Worm (Caenorhabditis elegans) whole organism, L4 larva: ENCODE measurements around the gene odr-7.
A peak's percentile ranks its signal among the peaks of the same experiment; 100 is the strongest.

Source experiments
- Y48G9A.11 ChIP-seq: fragments of 200-800 bp; sonication (Bioruptor generic); IDR thresholded peaks from 2 replicates; pipeline ENCODE4 v1.3.6; 2022; ENCODE audit warnings: missing genetic modification reagents, missing genetic modification characterization, missing compliant biosample characterization
- Y75B8A.6 ChIP-seq: fragments of 200-800 bp; sonication (Bioruptor generic); IDR thresholded peaks from 2 replicates; pipeline ENCODE4 v1.3.6; 2022; ENCODE audit warnings: missing genetic modification reagents, missing genetic modification characterization, missing compliant biosample characterization
- ceh-20 ChIP-seq: fragments of 200-800 bp; sonication (Bioruptor generic); IDR thresholded peaks from 2 replicates; pipeline ENCODE4 v1.3.6; 2022; ENCODE audit warnings: missing genetic modification reagents, missing genetic modification characterization, missing compliant biosample characterization
- ceh-44 ChIP-seq: fragments of 200-800 bp; sonication (Bioruptor generic); IDR thresholded peaks from 2 replicates; pipeline ENCODE4 v1.3.6; 2022; ENCODE audit warnings: missing genetic modification reagents, missing genetic modification characterization, missing compliant biosample characterization
- ceh-82 ChIP-seq: sonication (generic microtip); optimal IDR thresholded peaks from 2 replicates; lab custom pipeline; 2017; ENCODE audit warnings: missing biosample characterization, missing genetic modification characterization
- daf-16 ChIP-seq, 3 experiments: sonication (generic microtip); optimal IDR thresholded peaks; 2 replicates each; lab custom pipeline; 2016 to 2017; ENCODE audit warnings: missing genetic modification characterization in 3 of 3, missing genetic modification reagents in 3 of 3, mild to moderate bottlenecking in 2 of 3, missing compliant biosample characterization in 2 of 3, missing biosample characterization in 1 of 3, moderate library complexity in 1 of 3
- hlh-11 ChIP-seq: fragments of 200-800 bp; sonication (Bioruptor generic); optimal IDR thresholded peaks from 2 replicates; lab custom pipeline; 2018; ENCODE audit warnings: mild to moderate bottlenecking, missing genetic modification characterization, missing compliant biosample characterization
- lin-13 ChIP-seq: fragments of 150-350 bp; optimal IDR thresholded peaks from 2 replicates; lab custom pipeline; 2014; ENCODE audit warnings: missing biosample characterization, missing genetic modification reagents, missing genetic modification characterization
- lin-38 ChIP-seq: fragments of 200-800 bp; sonication (Bioruptor generic); IDR thresholded peaks from 2 replicates; pipeline ENCODE4 v1.3.6; 2022; ENCODE audit warnings: missing genetic modification reagents, missing genetic modification characterization, missing compliant biosample characterization
- lir-3 ChIP-seq: sonication (generic microtip); optimal IDR thresholded peaks from 2 replicates; lab custom pipeline; 2016; ENCODE audit warnings: mild to moderate bottlenecking, missing genetic modification characterization, missing compliant biosample characterization
- madf-5 ChIP-seq, 2 experiments: fragments of 200-800 bp; sonication (Bioruptor generic); IDR thresholded peaks; 2 replicates each; pipeline ENCODE4 v1.3.6; 2022; ENCODE audit warnings: missing compliant biosample characterization in 2 of 2, missing genetic modification characterization in 2 of 2
- mdl-1 ChIP-seq, 2 experiments: fragments of 150-350 bp in 1 of 2; sonication (generic microtip) in 1 of 2; optimal IDR thresholded peaks; 2 replicates each; lab custom pipeline; 2014 to 2017; ENCODE audit warnings: missing biosample characterization in 2 of 2, missing genetic modification characterization in 2 of 2
- mdt-29 ChIP-seq: fragments of 200-800 bp; sonication (Bioruptor generic); IDR thresholded peaks from 2 replicates; pipeline ENCODE4 v1.3.6; 2022; ENCODE audit warnings: missing genetic modification reagents, missing genetic modification characterization, missing compliant biosample characterization
- mxl-3 ChIP-seq: fragments of 200-800 bp; sonication (Bioruptor generic); optimal IDR thresholded peaks from 2 replicates; lab custom pipeline; 2018; ENCODE audit warnings: mild to moderate bottlenecking, missing genetic modification characterization, missing compliant biosample characterization
- nhr-28 ChIP-seq: fragments of 150-350 bp; optimal IDR thresholded peaks from 2 replicates; lab custom pipeline; 2014; ENCODE audit warnings: missing biosample characterization, missing genetic modification characterization
- nhr-77 ChIP-seq: fragments of 150-350 bp; optimal IDR thresholded peaks from 2 replicates; lab custom pipeline; 2014; ENCODE audit warnings: missing biosample characterization, missing genetic modification characterization
- pqm-1 ChIP-seq: sonication (generic microtip); optimal IDR thresholded peaks from 2 replicates; lab custom pipeline; 2017; ENCODE audit warnings: missing biosample characterization, missing genetic modification characterization
- saeg-2 ChIP-seq: fragments of 200-800 bp; sonication (Bioruptor generic); IDR thresholded peaks from 2 replicates; pipeline ENCODE4 v1.3.6; 2022; ENCODE audit warnings: missing genetic modification reagents, missing genetic modification characterization, missing compliant biosample characterization
- sdz-12 ChIP-seq: fragments of 200-800 bp; sonication (Bioruptor generic); optimal IDR thresholded peaks from 2 replicates; lab custom pipeline; 2018; ENCODE audit warnings: mild to moderate bottlenecking, missing genetic modification characterization, missing compliant biosample characterization
- spr-3 ChIP-seq: fragments of 200-800 bp; sonication (Bioruptor generic); optimal IDR thresholded peaks from 2 replicates; lab custom pipeline; 2018; ENCODE audit warnings: mild to moderate bottlenecking, missing genetic modification characterization, missing compliant biosample characterization

The odr-7 gene

DNA sequence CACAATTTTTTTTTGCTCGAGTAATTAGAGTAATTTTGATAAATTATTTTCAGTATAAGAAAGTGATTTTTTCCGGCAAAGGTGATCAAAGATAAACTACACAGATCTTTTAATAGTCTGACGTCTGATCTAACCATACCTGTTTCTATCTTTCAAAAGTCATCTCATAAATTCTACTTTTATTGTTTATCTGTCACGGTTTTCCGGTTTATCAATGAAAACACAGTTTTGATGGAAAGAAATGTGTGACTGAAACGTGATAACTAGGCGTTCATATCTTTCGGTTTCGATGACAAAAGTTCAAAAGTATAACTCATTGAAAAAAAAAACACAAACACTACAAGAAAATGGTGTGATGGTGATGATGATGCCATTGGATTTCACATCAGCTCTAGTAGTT is 38.9 kb downstream of the odr-7 start (continued):
- TF ChIP-seq saeg-2 (GFP tag; lab: Robert Waterston, UW) (no peak), ceh-44 (GFP tag; lab: Robert Waterston, UW) (no peak), ceh-20 (no peak), Y48G9A.11 (GFP tag; lab: Robert Waterston, UW) (no peak), hlh-11 (tag; lab: Kevin White, UChicago) (peak; percentile 31), mdt-29 (no peak), spr-3 (GFP tag; lab: Kevin White, UChicago) (no peak), mxl-3 (GFP tag; lab: Kevin White, UChicago) (no peak), lin-13 (GFP tag; lab: Kevin White, UChicago) (no peak), nhr-77 (peak; percentile 25), nhr-28 (peak; percentile 52), sdz-12 (GFP tag; lab: Kevin White, UChicago) (no peak), madf-5 (GFP tag; IDR thresholded peaks at IDR 0.05; lab: Robert Waterston, UW) (no peak), mdl-1 (tag; optimal IDR thresholded peaks at IDR 0.05; lab: Kevin White, UChicago) (peak in 1 of 2 experiments; percentile 50), ceh-82 (tag; lab: Kevin White, UChicago) (no peak)
- TF ChIP-seq, all 104 proteins: peak for 11

DNA sequence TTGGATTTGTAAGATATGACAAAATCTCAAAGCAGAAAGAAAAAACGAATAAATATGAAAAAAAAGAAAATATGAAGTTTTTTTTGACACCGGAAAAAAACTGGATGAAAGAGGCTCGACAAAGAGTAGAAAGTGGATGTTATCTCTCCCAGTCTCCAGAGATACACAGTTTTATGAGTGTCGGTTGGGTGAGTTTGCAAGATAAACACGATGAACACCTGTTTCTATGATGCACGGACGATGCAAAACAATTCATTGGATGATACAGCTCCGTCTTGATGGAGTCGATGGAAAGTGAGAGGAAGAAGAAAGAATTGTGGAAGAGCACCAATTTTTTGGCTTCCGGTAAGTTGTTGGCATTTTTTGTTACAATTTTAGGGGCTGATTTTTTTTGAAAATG is 45.6 kb downstream of the odr-7 start:
- TF ChIP-seq lin-38: no peak
- no peak for TF ChIP-seq ceh-44 (GFP tag; lab: Robert Waterston, UW)
- no peak for TF ChIP-seq lir-3
- peak in 1 of 2 experiments; percentile 51 for TF ChIP-seq daf-16 (GFP tag; optimal IDR thresholded peaks at IDR 0.05; lab: Kevin White, UChicago)
- no peak for TF ChIP-seq daf-16 (tag; optimal IDR thresholded peaks at IDR 0.05; lab: Kevin White, UChicago)

DNA sequence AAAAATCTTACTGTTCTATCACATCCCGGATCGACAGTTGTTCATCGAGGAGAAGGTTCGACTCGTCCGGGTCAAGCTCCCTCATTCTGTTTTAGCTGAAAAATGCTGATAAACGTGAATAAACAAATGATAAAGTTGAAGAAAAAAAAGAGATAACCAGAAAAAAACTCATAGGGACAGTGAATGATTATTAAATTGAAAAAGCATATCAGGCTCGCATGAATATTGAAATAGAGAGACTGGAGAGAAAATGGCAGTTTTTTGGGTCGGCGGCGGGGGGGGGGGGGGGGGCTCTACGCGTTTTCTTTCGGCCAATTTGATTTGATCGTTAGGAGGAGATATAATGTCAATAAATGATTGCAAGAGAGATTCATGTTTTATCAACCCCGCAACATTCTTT is 47.5 kb downstream of the odr-7 start, which contains the start of gene lin-2:
Gene lin-2 (minus strand): TSS at position 101 of the 400 bp plus-strand sequence.
- TF ChIP-seq pqm-1 (tag; lab: Kevin White, UChicago) (peak; percentile 27), Y75B8A.6 (GFP tag; lab: Robert Waterston, UW) (no peak)
